Fruit fly (Drosophila melanogaster) whole organism, embryonic: Measurements from ENCODE around the gene Ugt305A1.

Experiments
- Bgb ChIP-seq: fragments of 200-800 bp; sonication (Bioruptor generic); IDR thresholded peaks from 2 replicates; pipeline ENCODE4 v1.3.6; 2022; ENCODE audit warnings: missing biosample characterization, missing genetic modification characterization; ENCODE audit not compliant: partially characterized antibody
- CG10654 ChIP-seq: fragments of 200-800 bp; sonication (Bioruptor generic); optimal IDR thresholded peaks from 2 replicates; lab custom pipeline; 2016; ENCODE audit warnings: missing biosample characterization, missing genetic modification characterization
- CG11723 ChIP-seq: fragments of 200-800 bp; sonication (Bioruptor generic); optimal IDR thresholded peaks from 2 replicates; lab custom pipeline; 2017; ENCODE audit warnings: missing biosample characterization, mild to moderate bottlenecking, missing genetic modification characterization
- CG14441 ChIP-seq: fragments of 200-800 bp; sonication (Bioruptor generic); IDR thresholded peaks from 2 replicates; pipeline ENCODE4 v1.3.6; 2022; ENCODE audit warnings: missing biosample characterization, missing genetic modification characterization
- CG14965 ChIP-seq: fragments of 200-800 bp; sonication (Bioruptor generic); optimal IDR thresholded peaks from 2 replicates; lab custom pipeline; 2016; ENCODE audit warnings: missing biosample characterization, missing genetic modification characterization, borderline replicate concordance
- CG1603 ChIP-seq: fragments of 200-800 bp; sonication (Bioruptor generic); optimal IDR thresholded peaks from 2 replicates; lab custom pipeline; 2019; ENCODE audit warnings: missing biosample characterization, mild to moderate bottlenecking, missing genetic modification characterization, moderate library complexity
- CG17568 ChIP-seq: fragments of 200-800 bp; sonication (Bioruptor generic); optimal IDR thresholded peaks from 2 replicates; lab custom pipeline; 2018; ENCODE audit warnings: missing biosample characterization, mild to moderate bottlenecking, missing genetic modification characterization, moderate library complexity
- CG30431 ChIP-seq: fragments of 200-800 bp; sonication (Bioruptor generic); optimal IDR thresholded peaks from 2 replicates; lab custom pipeline; 2017; ENCODE audit warnings: missing biosample characterization, missing genetic modification characterization
- CG31441 ChIP-seq: fragments of 200-800 bp; sonication (Bioruptor generic); IDR thresholded peaks from 2 replicates; pipeline ENCODE4 v1.3.6; 2022; ENCODE audit warnings: missing biosample characterization, missing genetic modification characterization
- CG3281 ChIP-seq: fragments of 200-800 bp; sonication (Bioruptor generic); optimal IDR thresholded peaks from 3 replicates; lab custom pipeline; 2017; ENCODE audit warnings: missing biosample characterization, mild to moderate bottlenecking, missing genetic modification characterization
- CG34224 ChIP-seq: fragments of 200-800 bp; sonication (Bioruptor generic); IDR thresholded peaks from 3 replicates; pipeline ENCODE4 v1.3.6; 2022; ENCODE audit warnings: missing biosample characterization, missing genetic modification characterization; ENCODE audit not compliant: partially characterized antibody
- CG6254 ChIP-seq: fragments of 200-800 bp; sonication (Bioruptor generic); optimal IDR thresholded peaks from 3 replicates; lab custom pipeline; 2017; ENCODE audit warnings: mild to moderate bottlenecking, missing biosample characterization, missing genetic modification reagents, missing genetic modification characterization
- CG6765 ChIP-seq: fragments of 200-800 bp; sonication (Bioruptor generic); optimal IDR thresholded peaks from 3 replicates; lab custom pipeline; 2017; ENCODE audit warnings: missing biosample characterization, mild to moderate bottlenecking, missing genetic modification characterization
- CG6791 ChIP-seq: fragments of 200-800 bp; sonication (Bioruptor generic); IDR thresholded peaks from 3 replicates; pipeline ENCODE4 v1.3.6; 2022; ENCODE audit warnings: missing biosample characterization, missing genetic modification characterization; ENCODE audit not compliant: partially characterized antibody
- CG9797 ChIP-seq: fragments of 200-800 bp; sonication (Bioruptor generic); optimal IDR thresholded peaks from 3 replicates; lab custom pipeline; 2018; ENCODE audit warnings: missing biosample characterization, mild to moderate bottlenecking, missing genetic modification characterization
- CG9876 ChIP-seq: fragments of 200-800 bp; sonication (Bioruptor generic); optimal IDR thresholded peaks from 2 replicates; lab custom pipeline; 2016; ENCODE audit warnings: missing biosample characterization, missing genetic modification characterization
- CHES-1-like ChIP-seq: fragments of 200-800 bp; sonication (Bioruptor generic); optimal IDR thresholded peaks from 2 replicates; lab custom pipeline; 2016; ENCODE audit warnings: missing biosample characterization, missing genetic modification characterization
- E2f1 ChIP-seq: fragments of 200-800 bp; sonication (Bioruptor generic); IDR thresholded peaks from 2 replicates; pipeline ENCODE4 v1.3.6; 2022; ENCODE audit warnings: missing biosample characterization, missing genetic modification characterization
- HLH4C ChIP-seq: fragments of 200-800 bp; sonication (Bioruptor generic); IDR thresholded peaks from 3 replicates; pipeline ENCODE4 v1.3.6; 2022; ENCODE audit warnings: missing biosample characterization, missing genetic modification characterization; ENCODE audit not compliant: partially characterized antibody
- Lpt ChIP-seq: fragments of >200 bp; optimal IDR thresholded peaks from 2 replicates; lab custom pipeline; 2018; ENCODE audit warnings: missing biosample characterization, missing genetic modification characterization
- NC2β ChIP-seq: fragments of 200-800 bp; sonication (Bioruptor generic); optimal IDR thresholded peaks from 2 replicates; lab custom pipeline; 2016; ENCODE audit warnings: missing biosample characterization, missing genetic modification characterization
- NfI ChIP-seq: fragments of 200-800 bp; sonication (Bioruptor generic); optimal IDR thresholded peaks from 3 replicates; lab custom pipeline; 2018; ENCODE audit warnings: missing biosample characterization, mild to moderate bottlenecking, missing genetic modification characterization, moderate library complexity
- Rfx ChIP-seq: fragments of 200-800 bp; sonication (Bioruptor generic); IDR thresholded peaks from 2 replicates; pipeline ENCODE4 v1.3.6; 2022; ENCODE audit warnings: missing biosample characterization, missing genetic modification characterization
- amos ChIP-seq: fragments of 200-800 bp; sonication (Bioruptor generic); IDR thresholded peaks from 2 replicates; pipeline ENCODE4 v1.3.6; 2022; ENCODE audit warnings: missing biosample characterization, missing genetic modification characterization; ENCODE audit not compliant: partially characterized antibody
- aop ChIP-seq: fragments of 200-800 bp; sonication (Bioruptor generic); IDR thresholded peaks from 2 replicates; pipeline ENCODE4 v1.3.6; 2022; ENCODE audit warnings: missing biosample characterization, missing genetic modification characterization
- bbx ChIP-seq: fragments of 200-800 bp; sonication (Bioruptor generic); IDR thresholded peaks from 2 replicates; pipeline ENCODE4 v1.3.6; 2022; ENCODE audit warnings: missing biosample characterization, missing genetic modification characterization; ENCODE audit not compliant: partially characterized antibody
- chinmo ChIP-seq: fragments of 200-800 bp; sonication (Bioruptor generic); IDR thresholded peaks from 4 replicates; pipeline ENCODE4 v1.3.6; 2022; ENCODE audit warnings: missing biosample characterization, missing genetic modification characterization; ENCODE audit not compliant: partially characterized antibody
- chm ChIP-seq: fragments of 200-800 bp; sonication (Bioruptor generic); IDR thresholded peaks from 2 replicates; pipeline ENCODE4 v1.3.6; 2022; ENCODE audit warnings: missing biosample characterization, missing genetic modification characterization
- disco-r ChIP-seq: fragments of 200-800 bp; sonication (Bioruptor generic); optimal IDR thresholded peaks from 2 replicates; lab custom pipeline; 2016; ENCODE audit warnings: missing biosample characterization, missing genetic modification characterization
- dmrt99B ChIP-seq: fragments of 200-800 bp; sonication (Bioruptor generic); optimal IDR thresholded peaks from 2 replicates; lab custom pipeline; 2018; ENCODE audit warnings: missing biosample characterization, mild to moderate bottlenecking, missing genetic modification characterization, moderate library complexity
- dysf ChIP-seq: fragments of 200-800 bp; sonication (Bioruptor generic); IDR thresholded peaks from 3 replicates; pipeline ENCODE4 v1.3.6; 2022; ENCODE audit warnings: missing biosample characterization, missing genetic modification characterization
- ewg ChIP-seq: fragments of 200-800 bp; sonication (Bioruptor generic); optimal IDR thresholded peaks from 3 replicates; lab custom pipeline; 2017; ENCODE audit warnings: mild to moderate bottlenecking, missing biosample characterization, missing genetic modification reagents, missing genetic modification characterization
- eyg ChIP-seq: fragments of 200-800 bp; sonication (Bioruptor generic); optimal IDR thresholded peaks from 3 replicates; lab custom pipeline; 2016; ENCODE audit warnings: missing biosample characterization, missing genetic modification characterization
- gcm ChIP-seq: fragments of 200-800 bp; sonication (Bioruptor generic); optimal IDR thresholded peaks from 2 replicates; lab custom pipeline; 2019; ENCODE audit warnings: missing biosample characterization, mild to moderate bottlenecking, missing genetic modification characterization, moderate library complexity
- kay ChIP-seq: fragments of 200-800 bp; sonication (Bioruptor generic); optimal IDR thresholded peaks from 2 replicates; lab custom pipeline; 2016; ENCODE audit warnings: missing biosample characterization, missing genetic modification characterization
- odd ChIP-seq: fragments of 200-800 bp; sonication (Bioruptor generic); optimal IDR thresholded peaks from 2 replicates; lab custom pipeline; 2017; ENCODE audit warnings: missing biosample characterization, mild to moderate bottlenecking, missing genetic modification characterization
- otp ChIP-seq: fragments of 200-800 bp; sonication (Bioruptor generic); IDR thresholded peaks from 3 replicates; pipeline ENCODE4, ENCODE4 v1.3.6; 2022; ENCODE audit warnings: missing biosample characterization, missing genetic modification characterization
- pb ChIP-seq: fragments of 200-800 bp; sonication (Bioruptor generic); optimal IDR thresholded peaks from 3 replicates; lab custom pipeline; 2016; ENCODE audit warnings: missing biosample characterization, missing genetic modification characterization
- prd ChIP-seq, 3 experiments: fragments of >200 bp in 2 of 3; fragments of 200-800 bp in 1 of 3; sonication (Bioruptor generic) in 1 of 3; optimal IDR thresholded peaks in 2 of 3; IDR thresholded peaks in 1 of 3; 2 replicates in 2 of 3; 3 replicates in 1 of 3; pipeline versions ENCODE4 v1.3.6 to Lab custom; 2017 to 2022; ENCODE audit warnings: missing biosample characterization in 1 of 3, missing genetic modification characterization in 1 of 3
- repo ChIP-seq: fragments of 200-800 bp; sonication (Bioruptor generic); optimal IDR thresholded peaks from 2 replicates; lab custom pipeline; 2016; ENCODE audit warnings: missing biosample characterization, missing genetic modification characterization
- shn ChIP-seq: fragments of 200-800 bp; sonication (Bioruptor generic); optimal IDR thresholded peaks from 3 replicates; lab custom pipeline; 2016; ENCODE audit warnings: missing biosample characterization, missing genetic modification characterization
- slp2 ChIP-seq: fragments of 200-800 bp; sonication (Bioruptor generic); optimal IDR thresholded peaks from 2 replicates; lab custom pipeline; 2016; ENCODE audit warnings: missing biosample characterization, missing genetic modification characterization
- sqz ChIP-seq: fragments of 200-800 bp; sonication (Bioruptor generic); optimal IDR thresholded peaks from 3 replicates; lab custom pipeline; 2018; ENCODE audit warnings: missing biosample characterization, mild to moderate bottlenecking, missing genetic modification characterization
- sr ChIP-seq: fragments of 200-800 bp; sonication (Bioruptor generic); IDR thresholded peaks from 3 replicates; pipeline ENCODE4 v1.3.6; 2022; ENCODE audit warnings: missing biosample characterization, missing genetic modification characterization
- sug ChIP-seq: fragments of 200-800 bp; optimal IDR thresholded peaks from 2 replicates; lab custom pipeline; 2019; ENCODE audit warnings: missing biosample characterization, mild to moderate bottlenecking, missing genetic modification characterization, moderate library complexity
- trem ChIP-seq: fragments of 200-800 bp; optimal IDR thresholded peaks from 3 replicates; lab custom pipeline; 2019; ENCODE audit warnings: missing biosample characterization, mild to moderate bottlenecking, missing genetic modification characterization, moderate library complexity
- usp ChIP-seq: fragments of >200 bp; optimal IDR thresholded peaks from 2 replicates; lab custom pipeline; 2017; ENCODE audit warnings: missing biosample characterization, missing genetic modification characterization
- vvl ChIP-seq: fragments of 200-800 bp; sonication (Bioruptor generic); IDR thresholded peaks from 2 replicates; pipeline ENCODE4 v1.3.6; 2022; ENCODE audit warnings: missing biosample characterization, missing genetic modification characterization

Ugt305A1 gene

DNA sequence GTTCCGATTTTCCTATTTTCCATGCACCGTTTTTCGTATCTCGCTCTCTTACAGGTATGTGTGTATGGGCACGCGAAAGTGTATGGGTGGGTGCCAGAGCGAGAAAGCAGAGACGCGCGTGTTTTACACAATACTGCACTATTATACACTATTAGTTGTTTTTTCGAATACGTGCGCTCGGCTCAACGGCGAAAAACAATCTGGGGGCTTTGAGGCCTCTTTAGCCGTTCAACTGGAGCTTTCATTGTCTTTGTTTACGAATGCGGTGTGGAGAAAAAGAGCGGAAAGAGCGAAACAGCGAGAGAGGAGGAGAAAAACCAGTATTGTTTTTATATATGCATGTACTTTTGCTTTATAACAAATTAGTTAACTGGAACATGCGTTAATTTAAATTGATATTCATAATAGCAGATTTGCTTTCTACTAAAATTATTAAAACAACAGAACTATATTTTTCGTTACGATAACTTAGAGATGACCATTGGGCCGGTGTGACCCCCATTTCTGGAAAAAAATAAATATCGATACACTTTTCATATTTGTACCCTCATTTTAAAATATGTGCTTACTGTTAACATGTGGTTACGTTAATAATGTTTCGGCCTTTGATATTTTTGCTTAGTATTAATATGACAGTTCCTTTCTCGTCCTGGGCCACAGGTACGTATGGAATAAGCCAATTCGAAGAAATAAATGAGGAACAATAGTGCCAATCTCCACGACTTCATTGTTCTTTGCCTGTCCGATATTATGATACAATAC, 43.1 kb downstream of the Ugt305A1 start, which contains the start of gene CG14995 (continued):
- TF ChIP-seq CG14441 (GFP tag; lab: Robert Waterston, UW) (no peak), kay (no peak), Lpt (no peak), E2f1 (GFP tag; lab: Robert Waterston, UW) (no peak), pb (GFP tag; lab: Kevin White, UChicago) (no peak), slp2 (GFP tag; lab: Kevin White, UChicago) (no peak), CG9876 (GFP tag; lab: Kevin White, UChicago) (no peak), CG6254 (GFP tag; lab: Kevin White, UChicago) (no peak), shn (GFP tag; lab: Kevin White, UChicago) (no peak), gcm (GFP tag; lab: Kevin White, UChicago) (no peak), CG31441 (GFP tag; lab: Robert Waterston, UW) (no peak), amos (GFP tag; lab: Robert Waterston, UW) (peak; percentile 78; the same call in 1 of the 2 replicates), CG14965 (no peak), CG34224 (GFP tag; lab: Robert Waterston, UW) (peak; percentile 28; the same call in 2 of the 3 replicates), CG11723 (GFP tag; lab: Kevin White, UChicago) (no peak), CG30431 (GFP tag; lab: Kevin White, UChicago) (no peak), sug (tag; lab: Kevin White, UChicago) (peak; percentile 43), trem (no peak), eyg (GFP tag; lab: Kevin White, UChicago) (no peak), prd (optimal IDR thresholded peaks at IDR 0.05; lab: Kevin White, UChicago) (no peak), prd (GFP tag; IDR thresholded peaks at IDR 0.05; lab: Robert Waterston, UW) (no peak), HLH4C (GFP tag; lab: Robert Waterston, UW) (peak; percentile 53), Rfx (GFP tag; lab: Robert Waterston, UW) (peak; percentile 8; the same call in 1 of the 2 replicates), sqz (GFP tag; lab: Kevin White, UChicago) (no peak), NfI (GFP tag; lab: Kevin White, UChicago) (no peak), dmrt99B (tag; lab: Kevin White, UChicago) (peak; percentile 21), dysf (GFP tag; lab: Robert Waterston, UW) (no peak; the same call in 2 of the 3 replicates), otp (no peak), chm (GFP tag; lab: Robert Waterston, UW) (peak; percentile 74; the same call in 1 of the 2 replicates), repo (GFP tag; lab: Kevin White, UChicago) (no peak), NC2β (GFP tag; lab: Kevin White, UChicago) (no peak), vvl (GFP tag; lab: Robert Waterston, UW) (peak; percentile 49; the same call in 1 of the 2 replicates), CG1603 (tag; lab: Kevin White, UChicago) (no peak), bbx (peak; percentile 51; the same call in 1 of the 2 replicates), usp (GFP tag; lab: Kevin White, UChicago) (no peak), CG9797 (GFP tag; lab: Kevin White, UChicago) (no peak), Bgb (GFP tag; lab: Robert Waterston, UW) (peak; percentile 70), CG17568 (peak; percentile 37), chinmo (peak; percentile 96), odd (GFP tag; lab: Kevin White, UChicago) (peak; percentile 14), aop (GFP tag; lab: Robert Waterston, UW) (no peak), disco-r (GFP tag; lab: Kevin White, UChicago) (no peak), CG6765 (peak; percentile 58), CG3281 (GFP tag; lab: Kevin White, UChicago) (peak; percentile 44), CG6791 (peak; percentile 63; the same call in 2 of the 3 replicates), ewg (GFP tag; lab: Kevin White, UChicago) (no peak), CHES-1-like (GFP tag; lab: Kevin White, UChicago) (peak; percentile 25), sr (GFP tag; lab: Robert Waterston, UW) (no peak), CG10654 (GFP tag; lab: Kevin White, UChicago) (no peak)
